Fruit fly (Drosophila melanogaster): ENCODE results near the gene Non2.
A peak's percentile ranks its signal among the peaks of the same experiment; 100 is the strongest.

The Non2 gene

dm6 chr3L:2800329-2800728 is 33.5 kb downstream of the Non2 start (continued):
- peak; percentile 42 for TF ChIP-seq svp (GFP tag)
- TF ChIP-seq eg (GFP tag; IDR thresholded peaks at IDR 0.05), result peak; percentile 70; the same call in 2 of the 3 replicates
- TF ChIP-seq Eip78C (GFP tag), result peak; percentile 83
- TF ChIP-seq ss (GFP tag; optimal IDR thresholded peaks at IDR 0.05), result peak; percentile 3 to 50
- TF ChIP-seq Eip75B (GFP tag; optimal IDR thresholded peaks at IDR 0.05), result peak; percentile 50
- peak; percentile 9 for TF ChIP-seq CG11902 (GFP tag; optimal IDR thresholded peaks at IDR 0.05)
- peak; percentile 46 for TF ChIP-seq Smox (GFP tag; optimal IDR thresholded peaks at IDR 0.05)
- TF ChIP-seq Met (GFP tag; optimal IDR thresholded peaks at IDR 0.05), result peak; percentile 32
- TF ChIP-seq Hr39 (GFP tag; optimal IDR thresholded peaks at IDR 0.05), result peak; percentile 42
- TF ChIP-seq CG16779 (tag; optimal IDR thresholded peaks at IDR 0.05), result peak; percentile 4
- peak; percentile 37 for TF ChIP-seq CG34406 (GFP tag; optimal IDR thresholded peaks at IDR 0.05)
- TF ChIP-seq spab (GFP tag; optimal IDR thresholded peaks at IDR 0.05), result peak; percentile 48
- TF ChIP-seq CG8119 (GFP tag; IDR thresholded peaks at IDR 0.05), result peak; percentile 59
- TF ChIP-seq Lpt (GFP tag; optimal IDR thresholded peaks at IDR 0.05), result peak; percentile 47
- peak; percentile 56 for TF ChIP-seq lz (GFP tag; optimal IDR thresholded peaks at IDR 0.05)
- peak; percentile 50; the same call in 1 of the 2 replicates for TF ChIP-seq Gug (GFP tag; IDR thresholded peaks at IDR 0.05)
- TF ChIP-seq CG6276 (GFP tag; optimal IDR thresholded peaks at IDR 0.05), result peak; percentile 37
- TF ChIP-seq pdm3 (GFP tag; optimal IDR thresholded peaks at IDR 0.05), result peak; percentile 73
- TF ChIP-seq achi (GFP tag; optimal IDR thresholded peaks at IDR 0.05), result peak; percentile 65

dm6 chr3L:2801376-2801775 is 34.6 kb downstream of the Non2 start:
- no peak for TF ChIP-seq CG6854 (GFP tag; optimal IDR thresholded peaks at IDR 0.05)
- TF ChIP-seq CG32006 (GFP tag; optimal IDR thresholded peaks at IDR 0.05), result no peak
- TF ChIP-seq Sox102F (GFP tag; optimal IDR thresholded peaks at IDR 0.05), result peak; percentile 17
- TF ChIP-seq Ets21C (GFP tag; optimal IDR thresholded peaks at IDR 0.05), result no peak
- no peak for TF ChIP-seq CG8119 (GFP tag; IDR thresholded peaks at IDR 0.05)
- TF ChIP-seq Eip75B (GFP tag; optimal IDR thresholded peaks at IDR 0.05), result no peak
- peak in 1 of 2 experiments; percentile 78 for TF ChIP-seq ss (GFP tag; optimal IDR thresholded peaks at IDR 0.05)
- TF ChIP-seq dac (GFP tag; optimal IDR thresholded peaks at IDR 0.05), result no peak
- TF ChIP-seq Eip93F (GFP tag; optimal IDR thresholded peaks at IDR 0.05), result no peak
- TF ChIP-seq CG11762 (GFP tag; optimal IDR thresholded peaks at IDR 0.05; ENCODE audit: insufficient read depth), result no peak
- peak; percentile 48; the same call in 1 of the 3 replicates for TF ChIP-seq CG6163 (GFP tag; IDR thresholded peaks at IDR 0.05)
- no peak for TF ChIP-seq esn (GFP tag; optimal IDR thresholded peaks at IDR 0.05)
- TF ChIP-seq Lpt (GFP tag; optimal IDR thresholded peaks at IDR 0.05), result no peak
- TF ChIP-seq CG6808 (GFP tag; optimal IDR thresholded peaks at IDR 0.05), result no peak
- TF ChIP-seq CG6276 (GFP tag; optimal IDR thresholded peaks at IDR 0.05), result no peak
- TF ChIP-seq CG9139 (GFP tag; optimal IDR thresholded peaks at IDR 0.05), result no peak
- TF ChIP-seq fd85E (GFP tag; optimal IDR thresholded peaks at IDR 0.05), result no peak
- no peak for TF ChIP-seq achi (GFP tag; optimal IDR thresholded peaks at IDR 0.05)
- peak; percentile 66 for TF ChIP-seq Eip78C (GFP tag)
- TF ChIP-seq svp (GFP tag), result peak; percentile 38
- TF ChIP-seq Sox15 (GFP tag; optimal IDR thresholded peaks at IDR 0.05), result no peak
- TF ChIP-seq CG8632 (GFP tag; optimal IDR thresholded peaks at IDR 0.05), result no peak
- no peak for TF ChIP-seq salr (GFP tag; optimal IDR thresholded peaks at IDR 0.05)
- TF ChIP-seq cyc (GFP tag; optimal IDR thresholded peaks at IDR 0.05), result no peak
- no peak for TF ChIP-seq CG11902 (GFP tag; optimal IDR thresholded peaks at IDR 0.05)
- no peak for TF ChIP-seq spab (GFP tag; optimal IDR thresholded peaks at IDR 0.05)
- TF ChIP-seq vri (GFP tag; optimal IDR thresholded peaks at IDR 0.05), result peak; percentile 67
- no peak for TF ChIP-seq CG31627 (GFP tag; optimal IDR thresholded peaks at IDR 0.05)
- no peak for TF ChIP-seq topi (GFP tag; optimal IDR thresholded peaks at IDR 0.05)
- TF ChIP-seq lz (GFP tag; optimal IDR thresholded peaks at IDR 0.05), result no peak
- no peak for TF ChIP-seq CG3032 (tag; optimal IDR thresholded peaks at IDR 0.05)

DNA sequence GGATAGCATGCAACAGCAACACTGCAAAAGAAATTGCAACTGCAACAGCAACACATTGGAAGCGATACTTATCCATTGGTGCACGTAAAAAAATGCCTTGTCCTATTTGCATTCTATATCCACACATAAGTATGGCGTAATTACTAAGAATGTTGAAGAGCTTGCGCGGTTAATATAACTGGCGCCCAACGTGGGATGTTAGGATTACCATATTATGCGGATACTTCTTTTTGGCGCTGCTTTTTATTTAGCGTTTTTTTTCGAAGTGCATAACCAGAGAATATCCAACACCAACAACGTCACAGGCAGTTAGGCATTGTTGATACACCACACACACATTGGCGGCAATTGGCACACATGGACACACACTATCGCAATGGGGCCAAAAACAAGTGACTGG is 35.3 kb downstream of the Non2 start:
- TF ChIP-seq fkh (GFP tag; optimal IDR thresholded peaks at IDR 0.05), result no peak
- peak; percentile 74 for TF ChIP-seq Hr39 (GFP tag; optimal IDR thresholded peaks at IDR 0.05)
- peak; percentile 70 for TF ChIP-seq Sox102F (GFP tag; optimal IDR thresholded peaks at IDR 0.05)
- peak; percentile 80 for TF ChIP-seq Gug (GFP tag; IDR thresholded peaks at IDR 0.05)
- peak; percentile 68 for TF ChIP-seq Sox14 (GFP tag; optimal IDR thresholded peaks at IDR 0.05)
- TF ChIP-seq esn (GFP tag; optimal IDR thresholded peaks at IDR 0.05), result peak; percentile 72
- TF ChIP-seq Blimp-1 (GFP tag; optimal IDR thresholded peaks at IDR 0.05), result no peak
- peak; percentile 75 for TF ChIP-seq pdm3 (GFP tag; optimal IDR thresholded peaks at IDR 0.05)
- peak; percentile 59 for TF ChIP-seq Smox (GFP tag; optimal IDR thresholded peaks at IDR 0.05)
- TF ChIP-seq CG6276 (GFP tag; optimal IDR thresholded peaks at IDR 0.05), result peak; percentile 81
- peak; percentile 33 for TF ChIP-seq vri (GFP tag; optimal IDR thresholded peaks at IDR 0.05)
- peak; percentile 58 for TF ChIP-seq CG7368 (GFP tag; optimal IDR thresholded peaks at IDR 0.05)
- peak; percentile 53 for TF ChIP-seq Eip75B (GFP tag; optimal IDR thresholded peaks at IDR 0.05)
- peak; percentile 54 for TF ChIP-seq lz (GFP tag; optimal IDR thresholded peaks at IDR 0.05)
- peak; percentile 90 for TF ChIP-seq eg (GFP tag; IDR thresholded peaks at IDR 0.05)
- TF ChIP-seq CG10631 (GFP tag; optimal IDR thresholded peaks at IDR 0.05), result peak; percentile 61
- peak; percentile 51 for TF ChIP-seq Ets21C (GFP tag; optimal IDR thresholded peaks at IDR 0.05)
- no peak for TF ChIP-seq CG8632 (GFP tag; optimal IDR thresholded peaks at IDR 0.05)
- TF ChIP-seq svp (GFP tag), result peak; percentile 82
- peak; percentile 16 for TF ChIP-seq CG10669 (GFP tag; optimal IDR thresholded peaks at IDR 0.05)
- TF ChIP-seq CG31627 (GFP tag; optimal IDR thresholded peaks at IDR 0.05), result peak; percentile 62
- peak; percentile 10 for TF ChIP-seq spab (GFP tag; optimal IDR thresholded peaks at IDR 0.05)
- peak; percentile 82 for TF ChIP-seq Eip78C (GFP tag)
- peak; percentile 94 for TF ChIP-seq CG32006 (GFP tag; optimal IDR thresholded peaks at IDR 0.05)
- TF ChIP-seq CG8119 (GFP tag; IDR thresholded peaks at IDR 0.05), result peak; percentile 90
